Worm (Caenorhabditis elegans) whole organism, L4/young adult: ENCODE results near the gene srw-23.

Experiments used
- W03F9.2 ChIP-seq: fragments of 150-350 bp; optimal IDR thresholded peaks from 2 replicates; lab custom pipeline; 2014; ENCODE audit warnings: missing biosample characterization, missing genetic modification characterization
- dao-5 ChIP-seq: sonication (generic microtip); optimal IDR thresholded peaks from 2 replicates; lab custom pipeline; 2016; ENCODE audit warnings: missing genotype, missing genetic modification characterization, moderate library complexity, missing compliant biosample characterization
- him-1 ChIP-seq: sonication (generic microtip); optimal IDR thresholded peaks from 2 replicates; lab custom pipeline; 2016; ENCODE audit warnings: missing genotype, missing genetic modification reagents, missing genetic modification characterization, missing compliant biosample characterization

- no peak for TF ChIP-seq dao-5 (tag; lab: Kevin White, UChicago)
- TF ChIP-seq him-1: no peak
- TF ChIP-seq W03F9.2 (tag; lab: Kevin White, UChicago): no peak
Measured at ce11 chrV:16834989-16835388, 38.8 kb upstream of the srw-23 start, which contains the start of gene tni-3.
